Fruit fly (Drosophila melanogaster) whole organism, embryonic: ENCODE measurements around the gene RpL8.

Source experiments
- Atf3 ChIP-seq: fragments of 200-800 bp; sonication (Bioruptor generic); optimal IDR thresholded peaks from 3 replicates; lab custom pipeline; 2016; ENCODE audit warnings: missing biosample characterization, missing genetic modification characterization
- B-H1 ChIP-seq: fragments of 200-800 bp; sonication (Bioruptor generic); IDR thresholded peaks from 3 replicates; pipeline ENCODE4 v1.3.6; 2022; ENCODE audit warnings: missing biosample characterization, missing genetic modification characterization
- CG10565 ChIP-seq: fragments of 200-800 bp; sonication (Bioruptor generic); optimal IDR thresholded peaks from 3 replicates; lab custom pipeline; 2016; ENCODE audit warnings: missing biosample characterization, mild to moderate bottlenecking, missing genetic modification characterization
- CG12299 ChIP-seq: fragments of 200-800 bp; sonication (Bioruptor generic); optimal IDR thresholded peaks from 2 replicates; lab custom pipeline; 2018; ENCODE audit warnings: missing biosample characterization, mild to moderate bottlenecking, missing genetic modification characterization
- CG14860 ChIP-seq: fragments of 200-800 bp; sonication (Bioruptor generic); IDR thresholded peaks from 3 replicates; pipeline ENCODE4 v1.3.6; 2022; ENCODE audit warnings: missing biosample characterization, missing genetic modification characterization; ENCODE audit not compliant: partially characterized antibody
- CG14965 ChIP-seq: fragments of 200-800 bp; sonication (Bioruptor generic); optimal IDR thresholded peaks from 2 replicates; lab custom pipeline; 2016; ENCODE audit warnings: missing biosample characterization, missing genetic modification characterization, borderline replicate concordance
- CG15011 ChIP-seq: fragments of 200-800 bp; sonication (Bioruptor generic); optimal IDR thresholded peaks from 3 replicates; lab custom pipeline; 2018; ENCODE audit warnings: missing biosample characterization, mild to moderate bottlenecking, missing genetic modification characterization
- CG1602 ChIP-seq: fragments of 200-800 bp; sonication (Bioruptor generic); optimal IDR thresholded peaks from 3 replicates; lab custom pipeline; 2016; ENCODE audit warnings: missing biosample characterization, missing genetic modification characterization
- CG17359 ChIP-seq: fragments of 200-800 bp; sonication (Bioruptor generic); optimal IDR thresholded peaks from 3 replicates; lab custom pipeline; 2018; ENCODE audit warnings: missing biosample characterization, mild to moderate bottlenecking, missing genetic modification characterization, moderate library complexity
- CG17612 ChIP-seq: fragments of 200-800 bp; sonication (Bioruptor generic); IDR thresholded peaks from 2 replicates; pipeline ENCODE4 v1.3.6; 2022; ENCODE audit warnings: missing biosample characterization, missing genetic modification characterization
- CG18262 ChIP-seq: fragments of 200-800 bp; optimal IDR thresholded peaks from 3 replicates; lab custom pipeline; 2019; ENCODE audit warnings: missing biosample characterization, mild to moderate bottlenecking, missing genetic modification characterization, moderate library complexity
- CG18764 ChIP-seq: fragments of 200-800 bp; sonication (Bioruptor generic); optimal IDR thresholded peaks from 3 replicates; lab custom pipeline; 2016; ENCODE audit warnings: missing biosample characterization, missing genetic modification characterization
- CG2129 ChIP-seq: fragments of 200-800 bp; sonication (Bioruptor generic); IDR thresholded peaks from 2 replicates; pipeline ENCODE4 v1.3.6; 2022; ENCODE audit warnings: missing biosample characterization, missing genetic modification characterization; ENCODE audit not compliant: partially characterized antibody
- CG2712 ChIP-seq: fragments of 200-800 bp; optimal IDR thresholded peaks from 3 replicates; lab custom pipeline; 2019; ENCODE audit warnings: missing biosample characterization, mild to moderate bottlenecking, missing genetic modification characterization, moderate library complexity
- CG2889 ChIP-seq: fragments of 200-800 bp; sonication (Bioruptor generic); IDR thresholded peaks from 3 replicates; pipeline ENCODE4 v1.3.6; 2022; ENCODE audit warnings: missing biosample characterization, missing genetic modification characterization
- CG31388 ChIP-seq: fragments of 200-800 bp; sonication (Bioruptor generic); optimal IDR thresholded peaks from 2 replicates; lab custom pipeline; 2016; ENCODE audit warnings: missing biosample characterization, missing genetic modification characterization
- CG3163 ChIP-seq: fragments of 200-800 bp; sonication (Bioruptor generic); optimal IDR thresholded peaks from 3 replicates; lab custom pipeline; 2016; ENCODE audit warnings: missing biosample characterization, missing genetic modification characterization
- CG32772 ChIP-seq: fragments of 200-800 bp; sonication (Bioruptor generic); IDR thresholded peaks from 2 replicates; pipeline ENCODE4 v1.3.6; 2022; ENCODE audit warnings: missing biosample characterization, missing genetic modification characterization
- CG34224 ChIP-seq: fragments of 200-800 bp; sonication (Bioruptor generic); IDR thresholded peaks from 3 replicates; pipeline ENCODE4 v1.3.6; 2022; ENCODE audit warnings: missing biosample characterization, missing genetic modification characterization; ENCODE audit not compliant: partially characterized antibody
- CG3726 ChIP-seq: fragments of 200-800 bp; sonication (Bioruptor generic); IDR thresholded peaks from 3 replicates; pipeline ENCODE4, ENCODE4 v1.3.6; 2022; ENCODE audit warnings: missing biosample characterization, missing genetic modification characterization
- CG6683 ChIP-seq: fragments of 200-800 bp; sonication (Bioruptor generic); optimal IDR thresholded peaks from 2 replicates; lab custom pipeline; 2017; ENCODE audit warnings: missing biosample characterization, mild to moderate bottlenecking, missing genetic modification characterization, missing genetic modification reagents
- CG7928 ChIP-seq: fragments of 200-800 bp; sonication (Bioruptor generic); optimal IDR thresholded peaks from 2 replicates; lab custom pipeline; 2017; ENCODE audit warnings: missing biosample characterization, mild to moderate bottlenecking, missing genetic modification characterization
- CG8765 ChIP-seq: fragments of 200-800 bp; sonication (Bioruptor generic); IDR thresholded peaks from 2 replicates; pipeline ENCODE4 v1.3.6; 2022; ENCODE audit warnings: missing biosample characterization, missing genetic modification characterization
- CTCF ChIP-seq: fragments of 200-800 bp; sonication (Bioruptor generic); optimal IDR thresholded peaks from 2 replicates; lab custom pipeline; 2017; ENCODE audit warnings: missing biosample characterization, mild to moderate bottlenecking, missing genetic modification characterization, moderate library complexity
- Doc2 ChIP-seq: fragments of 200-800 bp; sonication (Bioruptor generic); IDR thresholded peaks from 2 replicates; pipeline ENCODE4 v1.3.6; 2022; ENCODE audit warnings: missing biosample characterization, missing genetic modification characterization
- Doc3 ChIP-seq: fragments of 200-800 bp; sonication (Bioruptor generic); IDR thresholded peaks from 3 replicates; pipeline ENCODE4 v1.3.6; 2022; ENCODE audit warnings: missing biosample characterization, missing genetic modification characterization; ENCODE audit not compliant: partially characterized antibody
- Drgx ChIP-seq: fragments of 200-800 bp; sonication (Bioruptor generic); IDR thresholded peaks from 2 replicates; pipeline ENCODE4 v1.3.6; 2022; ENCODE audit warnings: missing biosample characterization, missing genetic modification characterization
- Fer1 ChIP-seq: fragments of 200-800 bp; sonication (Bioruptor generic); optimal IDR thresholded peaks from 2 replicates; lab custom pipeline; 2017; ENCODE audit warnings: missing biosample characterization, mild to moderate bottlenecking, missing genetic modification characterization
- HLH3B ChIP-seq: fragments of 200-800 bp; sonication (Bioruptor generic); IDR thresholded peaks from 2 replicates; pipeline ENCODE4 v1.3.6; 2022; ENCODE audit warnings: missing biosample characterization, missing genetic modification characterization
- HmgD ChIP-seq: fragments of 200-800 bp; sonication (Bioruptor generic); optimal IDR thresholded peaks from 3 replicates; lab custom pipeline; 2016; ENCODE audit warnings: missing biosample characterization, missing genetic modification characterization
- Lhr ChIP-seq: fragments of 200-800 bp; sonication (Bioruptor generic); optimal IDR thresholded peaks from 3 replicates; lab custom pipeline; 2017; ENCODE audit warnings: mild to moderate bottlenecking, missing biosample characterization, missing genetic modification reagents, missing genetic modification characterization
- MESR4 ChIP-seq: fragments of 200-800 bp; sonication (Bioruptor generic); optimal IDR thresholded peaks from 2 replicates; lab custom pipeline; 2018; ENCODE audit warnings: missing biosample characterization, mild to moderate bottlenecking, missing genetic modification characterization, moderate library complexity
- Nf-YC ChIP-seq: fragments of 200-800 bp; optimal IDR thresholded peaks from 3 replicates; lab custom pipeline; 2019; ENCODE audit warnings: missing biosample characterization, mild to moderate bottlenecking, missing genetic modification characterization, moderate library complexity
- ase ChIP-seq: fragments of 200-800 bp; sonication (Bioruptor generic); IDR thresholded peaks from 3 replicates; pipeline ENCODE4 v1.3.6; 2022; ENCODE audit warnings: missing biosample characterization, missing genetic modification characterization
- chif ChIP-seq, 2 experiments: fragments of 200-800 bp; sonication (Bioruptor generic); optimal IDR thresholded peaks; 3 replicates each; lab custom pipeline; 2016; ENCODE audit warnings: missing biosample characterization in 2 of 2, missing genetic modification characterization in 2 of 2
- dpn ChIP-seq, 2 experiments: fragments of 200-800 bp; sonication (Bioruptor generic); optimal IDR thresholded peaks; 3 replicates each; lab custom pipeline; 2016; ENCODE audit warnings: missing biosample characterization in 2 of 2, missing genetic modification characterization in 2 of 2
- emc ChIP-seq: fragments of 200-800 bp; sonication (Bioruptor generic); optimal IDR thresholded peaks from 2 replicates; lab custom pipeline; 2016; ENCODE audit warnings: missing biosample characterization, missing genetic modification characterization
- exex ChIP-seq: fragments of 200-800 bp; sonication (Bioruptor generic); optimal IDR thresholded peaks from 4 replicates; lab custom pipeline; 2018; ENCODE audit warnings: missing biosample characterization, mild to moderate bottlenecking, missing genetic modification characterization, moderate library complexity
- ham ChIP-seq: fragments of 200-800 bp; sonication (Bioruptor generic); IDR thresholded peaks from 2 replicates; pipeline ENCODE4 v1.3.6; 2022; ENCODE audit warnings: missing biosample characterization, missing genetic modification characterization
- knrl ChIP-seq: fragments of 200-800 bp; sonication (Bioruptor generic); IDR thresholded peaks from 3 replicates; pipeline ENCODE4 v1.3.6; 2022; ENCODE audit warnings: missing biosample characterization, missing genetic modification characterization; ENCODE audit not compliant: partially characterized antibody
- nerfin-1 ChIP-seq: fragments of 200-800 bp; sonication (Bioruptor generic); optimal IDR thresholded peaks from 3 replicates; lab custom pipeline; 2019; ENCODE audit warnings: missing biosample characterization, mild to moderate bottlenecking, missing genetic modification characterization, moderate library complexity
- onecut ChIP-seq: fragments of 200-800 bp; sonication (Bioruptor generic); IDR thresholded peaks from 2 replicates; pipeline ENCODE4 v1.3.6; 2022; ENCODE audit warnings: missing biosample characterization, missing genetic modification characterization
- pum ChIP-seq: fragments of 200-800 bp; sonication (Bioruptor generic); optimal IDR thresholded peaks from 2 replicates; lab custom pipeline; 2016; ENCODE audit warnings: missing biosample characterization, missing genetic modification characterization
- pzg ChIP-seq: fragments of 200-800 bp; sonication (Bioruptor generic); optimal IDR thresholded peaks from 3 replicates; lab custom pipeline; 2018; ENCODE audit warnings: missing biosample characterization, mild to moderate bottlenecking, missing genetic modification characterization, moderate library complexity
- rib ChIP-seq: fragments of 200-800 bp; sonication (Bioruptor generic); IDR thresholded peaks from 2 replicates; pipeline ENCODE4 v1.3.6; 2022; ENCODE audit warnings: missing biosample characterization, missing genetic modification characterization
- shn ChIP-seq: fragments of 200-800 bp; sonication (Bioruptor generic); optimal IDR thresholded peaks from 3 replicates; lab custom pipeline; 2016; ENCODE audit warnings: missing biosample characterization, missing genetic modification characterization
- sna ChIP-seq: fragments of 200-800 bp; sonication (Bioruptor generic); IDR thresholded peaks from 2 replicates; pipeline ENCODE4 v1.3.6; 2022; ENCODE audit warnings: missing biosample characterization, missing genetic modification characterization; ENCODE audit not compliant: partially characterized antibody
- stwl ChIP-seq: fragments of 200-800 bp; sonication (Bioruptor generic); optimal IDR thresholded peaks from 3 replicates; lab custom pipeline; 2018; ENCODE audit warnings: missing biosample characterization, mild to moderate bottlenecking, missing genetic modification characterization, moderate library complexity

The RpL8 gene

DNA sequence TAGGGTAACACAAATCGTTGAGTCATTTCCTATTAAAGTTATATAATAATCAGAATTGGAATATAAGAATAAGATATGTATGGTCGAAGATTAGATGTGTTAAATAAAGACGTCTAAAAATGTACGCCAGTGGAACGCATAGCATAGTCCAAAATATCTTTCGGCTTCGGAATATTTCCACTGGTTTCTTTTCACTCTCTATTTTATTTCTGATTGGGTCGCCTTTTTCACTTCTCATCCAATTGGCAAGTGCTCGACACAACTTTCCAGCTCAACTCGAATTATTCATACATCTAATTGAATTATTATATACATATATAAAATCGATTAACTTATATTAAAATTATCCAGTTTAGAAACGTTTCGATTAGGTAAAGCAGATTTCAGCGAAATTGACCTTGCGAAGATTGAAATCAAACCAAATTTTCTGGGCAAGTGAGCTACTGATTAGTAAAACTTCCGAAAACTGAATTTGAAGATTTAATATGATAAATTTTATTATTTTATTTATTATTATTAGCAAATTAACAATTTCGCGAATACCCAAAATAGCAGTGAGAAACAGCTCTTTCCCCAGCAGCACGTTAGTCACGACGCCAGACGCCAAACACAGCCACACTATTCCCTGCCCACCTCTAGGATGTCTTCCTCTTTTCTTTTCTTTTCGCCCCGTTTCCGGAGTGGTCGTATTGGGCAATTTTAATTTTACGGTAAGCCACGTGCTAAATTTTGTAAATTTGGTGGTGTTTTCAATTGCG is at the start of gene RpL8 (continued):
- TF ChIP-seq Nf-YC (tag; lab: Kevin White, UChicago) (peak; percentile 54), CG7928 (GFP tag; lab: Kevin White, UChicago) (peak; percentile 22), HLH3B (peak; percentile 73), CG14860 (GFP tag; lab: Robert Waterston, UW) (peak; percentile 27; the same call in 1 of the 3 replicates), ham (peak; percentile 64; the same call in 1 of the 2 replicates), CG17612 (GFP tag; lab: Robert Waterston, UW) (0 out of 2 replicates have a peak, but pooled peaks have one; percentile 25), CG34224 (peak; percentile 48; the same call in 2 of the 3 replicates), onecut (GFP tag; lab: Robert Waterston, UW) (peak; percentile 89), CG3726 (GFP tag; lab: Robert Waterston, UW) (peak; percentile 67; the same call in 2 of the 3 replicates), emc (GFP tag; lab: Kevin White, UChicago) (peak; percentile 80), MESR4 (GFP tag; lab: Kevin White, UChicago) (peak; percentile 100), Fer1 (GFP tag; lab: Kevin White, UChicago) (peak; percentile 89), rib (GFP tag; lab: Robert Waterston, UW) (peak; percentile 42; the same call in 1 of the 2 replicates), CG15011 (GFP tag; lab: Kevin White, UChicago) (peak; percentile 74), CG2889 (GFP tag; lab: Robert Waterston, UW) (peak; percentile 59; the same call in 1 of the 3 replicates), CG8765 (GFP tag; lab: Robert Waterston, UW) (no peak), B-H1 (GFP tag; lab: Robert Waterston, UW) (peak; percentile 72), chif (GFP tag; optimal IDR thresholded peaks at IDR 0.05; lab: Kevin White, UChicago) (peak; percentile 53 to 75), nerfin-1 (tag; lab: Kevin White, UChicago) (peak; percentile 50), CG31388 (GFP tag; lab: Kevin White, UChicago) (no peak), CG3163 (GFP tag; lab: Kevin White, UChicago) (peak; percentile 50), dpn (GFP tag; optimal IDR thresholded peaks at IDR 0.05; lab: Kevin White, UChicago) (peak; percentile 51 to 89), pum (GFP tag; lab: Kevin White, UChicago) (peak; percentile 66), CG10565 (GFP tag; lab: Kevin White, UChicago) (peak; percentile 49), CG17359 (tag; lab: Kevin White, UChicago) (peak; percentile 77), CG6683 (GFP tag; lab: Kevin White, UChicago) (peak; percentile 61), ase (GFP tag; lab: Robert Waterston, UW) (peak; percentile 87), pzg (GFP tag; lab: Kevin White, UChicago) (peak; percentile 75), CG14965 (GFP tag; lab: Kevin White, UChicago) (peak; percentile 17), Atf3 (GFP tag; lab: Kevin White, UChicago) (peak; percentile 74), Doc3 (GFP tag; lab: Robert Waterston, UW) (peak; percentile 61; the same call in 2 of the 3 replicates), exex (tag; lab: Kevin White, UChicago) (peak; percentile 52), shn (peak; percentile 62), Drgx (GFP tag; lab: Robert Waterston, UW) (no peak; the same call in none of the 2 replicates), CG18764 (peak; percentile 71), CG32772 (peak; percentile 74; the same call in 1 of the 2 replicates), CTCF (GFP tag; lab: Kevin White, UChicago) (peak; percentile 62), CG18262 (peak; percentile 59), stwl (tag; lab: Kevin White, UChicago) (peak; percentile 30), Lhr (GFP tag; lab: Kevin White, UChicago) (peak; percentile 40), CG2712 (tag; lab: Kevin White, UChicago) (peak; percentile 72), HmgD (peak; percentile 79), CG1602 (peak; percentile 45), CG2129 (GFP tag; lab: Robert Waterston, UW) (peak; percentile 34; the same call in 1 of the 2 replicates), Doc2 (GFP tag; lab: Robert Waterston, UW) (no peak), knrl (GFP tag; lab: Robert Waterston, UW) (peak; percentile 69), CG12299 (tag; lab: Kevin White, UChicago) (peak; percentile 73), sna (GFP tag; lab: Robert Waterston, UW) (0 out of 2 replicates have a peak, but pooled peaks have one; percentile 21)
